Worm (Caenorhabditis elegans) whole organism, young adult: ENCODE results near the gene C16D9.5.

Experiments
- B0336.3 ChIP-seq: fragments of 200-800 bp; sonication (Bioruptor generic); IDR thresholded peaks from 2 replicates; pipeline ENCODE4 v1.3.6; 2022; ENCODE audit warnings: missing genetic modification characterization, missing compliant biosample characterization
- F33H1.4 ChIP-seq: fragments of 200-800 bp; sonication (Bioruptor generic); IDR thresholded peaks from 2 replicates; pipeline ENCODE4 v1.3.6; 2022; ENCODE audit warnings: missing genetic modification reagents, missing genetic modification characterization, missing compliant biosample characterization
- T26A5.8 ChIP-seq: sonication (generic microtip); optimal IDR thresholded peaks from 2 replicates; lab custom pipeline; 2016; ENCODE audit warnings: missing genetic modification characterization, missing compliant biosample characterization
- Y53G8AR.9 ChIP-seq: fragments of 200-800 bp; sonication (Bioruptor generic); conservative IDR thresholded peaks from 2 replicates; pipeline ENCODE4 v1.3.6; 2022; ENCODE audit warnings: missing genetic modification reagents, missing genetic modification characterization, missing compliant biosample characterization
- atf-7 ChIP-seq: sonication (generic microtip); optimal IDR thresholded peaks from 2 replicates; lab custom pipeline; 2017; ENCODE audit warnings: mild to moderate bottlenecking, missing genetic modification characterization, missing compliant biosample characterization
- bed-2 ChIP-seq: fragments of 200-800 bp; sonication (Bioruptor generic); IDR thresholded peaks from 2 replicates; pipeline ENCODE4 v1.3.6; 2022; ENCODE audit warnings: missing genetic modification reagents, missing genetic modification characterization, missing compliant biosample characterization
- dpl-1 ChIP-seq: fragments of 150-350 bp; optimal IDR thresholded peaks from 2 replicates; lab custom pipeline; 2014; ENCODE audit warnings: missing biosample characterization, missing genetic modification reagents, missing genetic modification characterization
- ets-4 ChIP-seq: fragments of 200-800 bp; sonication (Bioruptor generic); optimal IDR thresholded peaks from 2 replicates; lab custom pipeline; 2018; ENCODE audit warnings: mild to moderate bottlenecking, missing genetic modification characterization, missing compliant biosample characterization
- unc-62 ChIP-seq: fragments of 150-350 bp; optimal IDR thresholded peaks from 2 replicates; lab custom pipeline; 2014; ENCODE audit warnings: missing biosample characterization, missing genetic modification reagents, missing genetic modification characterization
- ztf-25 ChIP-seq: fragments of 200-800 bp; sonication (Bioruptor generic); IDR thresholded peaks from 2 replicates; pipeline ENCODE4 v1.3.6; 2022; ENCODE audit warnings: missing genetic modification reagents, missing genetic modification characterization, missing compliant biosample characterization

DNA sequence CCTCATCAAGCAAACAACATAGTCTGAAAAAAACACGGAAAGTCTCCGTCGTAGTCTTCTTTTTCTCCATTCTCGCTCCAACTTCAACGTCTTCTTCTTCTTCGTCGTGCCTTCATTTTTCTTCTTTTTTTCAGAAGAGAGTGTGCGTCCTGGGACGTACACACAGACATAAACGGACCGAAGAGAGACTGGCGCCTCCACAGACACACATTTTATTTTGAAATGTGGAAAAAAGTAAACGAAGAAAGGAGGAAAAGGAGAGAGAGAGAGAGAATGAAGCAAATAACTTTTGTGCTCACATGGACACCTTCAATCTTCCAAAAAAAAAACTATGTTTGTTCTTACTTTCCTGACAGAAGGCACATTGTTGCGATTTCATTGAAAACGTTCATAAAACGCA is 30.2 kb downstream of the C16D9.5 start:
- TF ChIP-seq B0336.3 (GFP tag; lab: Robert Waterston, UW) (no peak), Y53G8AR.9 (GFP tag; lab: Robert Waterston, UW) (no peak), ets-4 (no peak), F33H1.4 (no peak), bed-2 (GFP tag; lab: Robert Waterston, UW) (no peak), dpl-1 (no peak), T26A5.8 (no peak), ztf-25 (GFP tag; lab: Robert Waterston, UW) (no peak), atf-7 (tag; lab: Kevin White, UChicago) (no peak), unc-62 (GFP tag; lab: Kevin White, UChicago) (no peak)
